Worm (Caenorhabditis elegans): Measurements from ENCODE around the gene K02E10.7.
A peak's percentile ranks its signal among the peaks of the same experiment; 100 is the strongest.

Gene K02E10.7

ce11 chrX:2526078-2526477 is 17.7 kb upstream of the K02E10.7 start (continued):
- TF ChIP-seq xnd-1 (tag; optimal IDR thresholded peaks at IDR 0.05), result no peak
- TF ChIP-seq ztf-3 (GFP tag; optimal IDR thresholded peaks at IDR 0.05), result no peak
- TF ChIP-seq B0035.1 (tag; optimal IDR thresholded peaks at IDR 0.05), result no peak
- no peak for TF ChIP-seq lag-1 (GFP tag; IDR thresholded peaks at IDR 0.05)
- TF ChIP-seq ekl-4 (GFP tag; IDR thresholded peaks at IDR 0.05), result 0 out of 2 replicates have a peak, but pooled peaks have one; percentile 22
- no peak for TF ChIP-seq F10E7.11 (tag; optimal IDR thresholded peaks at IDR 0.05)
- peak; percentile 29 for TF ChIP-seq mxl-1 (tag; optimal IDR thresholded peaks at IDR 0.05)
- 0 out of 2 replicates have a peak, but pooled peaks have one; percentile 50 for TF ChIP-seq ztf-25 (GFP tag; IDR thresholded peaks at IDR 0.05)
- TF ChIP-seq bed-2 (GFP tag; IDR thresholded peaks at IDR 0.05), result no peak
- no peak for TF ChIP-seq T07F8.4 (tag; optimal IDR thresholded peaks at IDR 0.05)
- peak; percentile 69 for TF ChIP-seq B0261.1 (tag; optimal IDR thresholded peaks at IDR 0.05)
- TF ChIP-seq hsf-1 (GFP tag; IDR thresholded peaks at IDR 0.05), result no peak
- no peak for TF ChIP-seq T26A5.8 (tag; optimal IDR thresholded peaks at IDR 0.05)
- TF ChIP-seq ama-1 (optimal IDR thresholded peaks at IDR 0.05), result no peak
- peak in 1 of 2 experiments; percentile 39 for TF ChIP-seq ama-1 (GFP tag; optimal IDR thresholded peaks at IDR 0.05)
- TF ChIP-seq tlf-1 (GFP tag; optimal IDR thresholded peaks at IDR 0.05), result no peak
- TF ChIP-seq F57C9.4 (tag; optimal IDR thresholded peaks at IDR 0.05), result no peak
- TF ChIP-seq B0336.3 (GFP tag; IDR thresholded peaks at IDR 0.05), result no peak
- no peak for TF ChIP-seq lsy-27 (tag; optimal IDR thresholded peaks at IDR 0.05; ENCODE audit: borderline replicate concordance, insufficient read depth)
- peak; percentile 31 for TF ChIP-seq snpc-4 (GFP tag; optimal IDR thresholded peaks at IDR 0.05)
- peak in 2 of 4 experiments; percentile 31 to 64 for TF ChIP-seq snpc-4 (tag; optimal IDR thresholded peaks at IDR 0.05)
- TF ChIP-seq tbx-9 (tag; optimal IDR thresholded peaks at IDR 0.05; ENCODE audit: borderline replicate concordance), result no peak
- no peak for TF ChIP-seq hmg-20 (GFP tag; IDR thresholded peaks at IDR 0.05)
- TF ChIP-seq dox-1 (GFP tag; IDR thresholded peaks at IDR 0.05), result 0 out of 2 replicates have a peak, but pooled peaks have one; percentile 13
- TF ChIP-seq him-1 (tag; optimal IDR thresholded peaks at IDR 0.05), result no peak
- no peak for TF ChIP-seq hrde-1 (tag; optimal IDR thresholded peaks at IDR 0.05; ENCODE audit: borderline replicate concordance)
- TF ChIP-seq bed-1 (GFP tag; IDR thresholded peaks at IDR 0.05), result no peak
- TF ChIP-seq K11D2.4 (GFP tag; IDR thresholded peaks at IDR 0.05), result no peak
- TF ChIP-seq K12H6.12 (tag; optimal IDR thresholded peaks at IDR 0.05), result no peak
- no peak for TF ChIP-seq F49E8.2 (tag; optimal IDR thresholded peaks at IDR 0.05; ENCODE audit: insufficient read depth)
- TF ChIP-seq cebp-1 (GFP tag; IDR thresholded peaks at IDR 0.05), result no peak
- peak; percentile 17 for TF ChIP-seq cebp-1 (tag; optimal IDR thresholded peaks at IDR 0.05)
- peak; percentile 72 for TF ChIP-seq D2030.7 (GFP tag; IDR thresholded peaks at IDR 0.05)
- TF ChIP-seq madf-10 (tag; optimal IDR thresholded peaks at IDR 0.05), result peak; percentile 8
- TF ChIP-seq pbrm-1 (GFP tag; IDR thresholded peaks at IDR 0.05), result peak; percentile 62; the same call in 1 of the 2 replicates
- peak; percentile 88 for TF ChIP-seq tbp1 (GFP tag; optimal IDR thresholded peaks at IDR 0.05)
- no peak for TF ChIP-seq lin-35 (GFP tag; optimal IDR thresholded peaks at IDR 0.05)
- TF ChIP-seq Y95B8A.8 (GFP tag; IDR thresholded peaks at IDR 0.05), result 0 out of 2 replicates have a peak, but pooled peaks have one; percentile 46
- peak; percentile 73 for TF ChIP-seq rpc-1 (optimal IDR thresholded peaks at IDR 0.05)
- TF ChIP-seq rpc-1 (tag; optimal IDR thresholded peaks at IDR 0.05), result peak; percentile 84
- TF ChIP-seq sea-2 (GFP tag; IDR thresholded peaks at IDR 0.05), result no peak
- no peak for TF ChIP-seq F23B12.7 (tag; optimal IDR thresholded peaks at IDR 0.05; ENCODE audit: insufficient read depth)
- no peak for TF ChIP-seq aptf-3 (GFP tag; IDR thresholded peaks at IDR 0.05)
- TF ChIP-seq Y53F4B.3 (GFP tag; IDR thresholded peaks at IDR 0.05), result no peak
- TF ChIP-seq lsl-1 (GFP tag; optimal IDR thresholded peaks at IDR 0.05), result no peak
- no peak for TF ChIP-seq hlh-12 (tag; optimal IDR thresholded peaks at IDR 0.05)
- TF ChIP-seq aptf-2 (GFP tag; conservative IDR thresholded peaks at IDR 0.05), result no peak
- TF ChIP-seq attf-3 (GFP tag; conservative IDR thresholded peaks at IDR 0.05), result no peak
